Worm (Caenorhabditis elegans) whole organism, L4 larva: ENCODE data around the gene F54B3.1.

Experiments
- F26F4.8 ChIP-seq: fragments of 200-800 bp; sonication (Bioruptor generic); conservative IDR thresholded peaks from 2 replicates; pipeline ENCODE4 v1.3.6; 2022; ENCODE audit warnings: missing genetic modification characterization, missing compliant biosample characterization
- F49E8.2 ChIP-seq: sonication (generic microtip); optimal IDR thresholded peaks from 2 replicates; lab custom pipeline; 2016; ENCODE audit warnings: missing compliant biosample characterization, mild to moderate bottlenecking, missing genetic modification characterization, borderline replicate concordance
- T20F7.1 ChIP-seq: fragments of 200-800 bp; sonication (Bioruptor generic); optimal IDR thresholded peaks from 2 replicates; lab custom pipeline; 2018; ENCODE audit warnings: mild to moderate bottlenecking, missing genetic modification characterization, missing compliant biosample characterization
- Y105C5A.15 ChIP-seq: fragments of 200-800 bp; sonication (Bioruptor generic); IDR thresholded peaks from 2 replicates; pipeline ENCODE4 v1.3.6; 2022; ENCODE audit warnings: missing genetic modification characterization, missing compliant biosample characterization
- Y5F2A.4 ChIP-seq: fragments of 200-800 bp; sonication (Bioruptor generic); optimal IDR thresholded peaks from 2 replicates; lab custom pipeline; 2018; ENCODE audit warnings: mild to moderate bottlenecking, missing genetic modification characterization, missing compliant biosample characterization
- ZK546.5 ChIP-seq, 2 experiments: sonication (generic microtip); optimal IDR thresholded peaks; 2 replicates each; lab custom pipeline; 2017; ENCODE audit warnings: missing biosample characterization in 2 of 2, missing genetic modification characterization in 2 of 2
- ama-1 ChIP-seq: fragments of 150-350 bp; optimal IDR thresholded peaks from 2 replicates; lab custom pipeline; 2014; ENCODE audit warnings: inconsistent platforms, mixed read lengths
- attf-4 ChIP-seq: sonication (generic microtip); optimal IDR thresholded peaks from 3 replicates; lab custom pipeline; 2017; ENCODE audit warnings: missing biosample characterization, missing genetic modification characterization
- ceh-20 ChIP-seq: fragments of 200-800 bp; sonication (Bioruptor generic); IDR thresholded peaks from 2 replicates; pipeline ENCODE4 v1.3.6; 2022; ENCODE audit warnings: missing genetic modification reagents, missing genetic modification characterization, missing compliant biosample characterization
- ceh-62 ChIP-seq: sonication (generic microtip); optimal IDR thresholded peaks from 2 replicates; lab custom pipeline; 2017; ENCODE audit warnings: missing biosample characterization, missing genetic modification characterization
- ces-1 ChIP-seq: fragments of 150-350 bp; sonication (generic microtip); optimal IDR thresholded peaks from 4 replicates; lab custom pipeline; 2014; ENCODE audit warnings: missing biosample characterization, missing genetic modification reagents, missing genetic modification characterization
- cey-2 ChIP-seq: sonication (generic microtip); optimal IDR thresholded peaks from 3 replicates; lab custom pipeline; 2017; ENCODE audit warnings: missing genetic modification characterization, mild to moderate bottlenecking, missing compliant biosample characterization, antibody characterized with exemption, borderline replicate concordance; ENCODE audit not compliant: insufficient read depth
- daf-12 ChIP-seq: fragments of 150-350 bp; optimal IDR thresholded peaks from 2 replicates; lab custom pipeline; 2014; ENCODE audit warnings: missing biosample characterization, missing genetic modification reagents, missing genetic modification characterization
- daf-8 ChIP-seq: fragments of 200-800 bp; sonication (Bioruptor generic); IDR thresholded peaks from 2 replicates; pipeline ENCODE4 v1.3.6; 2022; ENCODE audit warnings: missing genetic modification characterization, missing compliant biosample characterization
- dmd-8 ChIP-seq: fragments of 200-800 bp; sonication (Bioruptor generic); IDR thresholded peaks from 2 replicates; pipeline ENCODE4 v1.3.6; 2022; ENCODE audit warnings: missing genetic modification characterization, missing compliant biosample characterization
- dmd-9 ChIP-seq: fragments of 200-800 bp; sonication (Bioruptor generic); IDR thresholded peaks from 2 replicates; pipeline ENCODE4 v1.3.6; 2022; ENCODE audit warnings: missing genetic modification reagents, missing genetic modification characterization, missing compliant biosample characterization
- dve-1 ChIP-seq: sonication (generic microtip); optimal IDR thresholded peaks from 2 replicates; lab custom pipeline; 2017; ENCODE audit warnings: antibody characterized with exemption, mild to moderate bottlenecking, missing genetic modification characterization, missing compliant biosample characterization; ENCODE audit not compliant: insufficient read depth
- egl-43 ChIP-seq: fragments of 200-800 bp; sonication (Bioruptor generic); IDR thresholded peaks from 2 replicates; pipeline ENCODE4 v1.3.6; 2022; ENCODE audit warnings: missing genetic modification reagents, missing genetic modification characterization, missing compliant biosample characterization
- fkh-10 ChIP-seq: fragments of 150-350 bp; optimal IDR thresholded peaks from 2 replicates; lab custom pipeline; 2014; ENCODE audit warnings: missing biosample characterization, missing genetic modification reagents, missing genetic modification characterization
- gei-8 ChIP-seq: fragments of 200-800 bp; sonication (Bioruptor generic); optimal IDR thresholded peaks from 2 replicates; lab custom pipeline; 2018; ENCODE audit warnings: mild to moderate bottlenecking, missing genetic modification characterization, missing compliant biosample characterization
- hlh-11 ChIP-seq: fragments of 200-800 bp; sonication (Bioruptor generic); optimal IDR thresholded peaks from 2 replicates; lab custom pipeline; 2018; ENCODE audit warnings: mild to moderate bottlenecking, missing genetic modification characterization, missing compliant biosample characterization
- hlh-30 ChIP-seq: sonication (generic microtip); optimal IDR thresholded peaks from 2 replicates; lab custom pipeline; 2017; ENCODE audit warnings: antibody characterized with exemption, mild to moderate bottlenecking, missing genetic modification characterization, missing compliant biosample characterization; ENCODE audit not compliant: insufficient read depth
- hmg-1.1 ChIP-seq: fragments of 200-800 bp; sonication (Bioruptor generic); IDR thresholded peaks from 2 replicates; pipeline ENCODE4 v1.3.6; 2022; ENCODE audit warnings: missing genetic modification reagents, missing genetic modification characterization, missing compliant biosample characterization
- jun-1 ChIP-seq: fragments of 150-350 bp; optimal IDR thresholded peaks from 2 replicates; lab custom pipeline; 2014; ENCODE audit warnings: missing biosample characterization, missing genetic modification reagents, missing genetic modification characterization
- lin-1 ChIP-seq: fragments of 200-800 bp; sonication (Bioruptor generic); IDR thresholded peaks from 2 replicates; pipeline ENCODE4 v1.3.6; 2022; ENCODE audit warnings: missing genetic modification reagents, missing genetic modification characterization, missing compliant biosample characterization
- lin-13 ChIP-seq: fragments of 150-350 bp; optimal IDR thresholded peaks from 2 replicates; lab custom pipeline; 2014; ENCODE audit warnings: missing biosample characterization, missing genetic modification reagents, missing genetic modification characterization
- lin-15B ChIP-seq: fragments of 150-350 bp; sonication (generic microtip); optimal IDR thresholded peaks from 3 replicates; lab custom pipeline; 2014; ENCODE audit warnings: missing biosample characterization, missing genetic modification characterization
- lin-29 ChIP-seq: fragments of 200-800 bp; sonication (Bioruptor generic); IDR thresholded peaks from 2 replicates; pipeline ENCODE4 v1.3.6; 2022; ENCODE audit warnings: missing genetic modification reagents, missing genetic modification characterization, missing compliant biosample characterization
- lsy-2 ChIP-seq, 2 experiments: fragments of 150-350 bp in 1 of 2; sonication (generic microtip) in 1 of 2; optimal IDR thresholded peaks; 2 replicates each; lab custom pipeline; 2014 to 2017; ENCODE audit warnings: missing biosample characterization in 2 of 2, missing genetic modification characterization in 2 of 2
- madf-5 ChIP-seq, 2 experiments: fragments of 200-800 bp; sonication (Bioruptor generic); IDR thresholded peaks; 2 replicates each; pipeline ENCODE4 v1.3.6; 2022; ENCODE audit warnings: missing compliant biosample characterization in 2 of 2, missing genetic modification characterization in 2 of 2
- madf-9 ChIP-seq: fragments of 200-800 bp; sonication (Bioruptor generic); conservative IDR thresholded peaks from 2 replicates; pipeline ENCODE4 v1.3.6; 2022; ENCODE audit warnings: missing genetic modification reagents, missing genetic modification characterization, missing compliant biosample characterization
- mes-2 ChIP-seq: sonication (generic microtip); optimal IDR thresholded peaks from 2 replicates; lab custom pipeline; 2016; ENCODE audit warnings: missing genotype, mild to moderate bottlenecking, missing genetic modification characterization, missing compliant biosample characterization; ENCODE audit not compliant: poor library complexity, severe bottlenecking
- mxl-2 ChIP-seq: fragments of 200-800 bp; sonication (Bioruptor generic); conservative IDR thresholded peaks from 2 replicates; pipeline ENCODE4 v1.3.6; 2022; ENCODE audit warnings: missing genetic modification reagents, missing genetic modification characterization, missing compliant biosample characterization
- nhr-25 ChIP-seq: sonication (generic microtip); optimal IDR thresholded peaks from 2 replicates; lab custom pipeline; 2017; ENCODE audit warnings: missing genetic modification characterization, mild to moderate bottlenecking, missing compliant biosample characterization, antibody characterized with exemption, moderate library complexity, borderline replicate concordance; ENCODE audit not compliant: insufficient read depth
- nhr-28 ChIP-seq: fragments of 150-350 bp; optimal IDR thresholded peaks from 2 replicates; lab custom pipeline; 2014; ENCODE audit warnings: missing biosample characterization, missing genetic modification characterization
- nhr-42 ChIP-seq: fragments of 200-800 bp; sonication (Bioruptor generic); IDR thresholded peaks from 2 replicates; pipeline ENCODE4 v1.3.6; 2022; ENCODE audit warnings: missing genetic modification characterization, missing compliant biosample characterization
- nhr-77 ChIP-seq: fragments of 150-350 bp; optimal IDR thresholded peaks from 2 replicates; lab custom pipeline; 2014; ENCODE audit warnings: missing biosample characterization, missing genetic modification characterization
- php-3 ChIP-seq: fragments of 200-800 bp; sonication (Bioruptor generic); IDR thresholded peaks from 2 replicates; pipeline ENCODE4 v1.3.6; 2022; ENCODE audit warnings: missing genetic modification reagents, missing genetic modification characterization, missing compliant biosample characterization
- rbr-2 ChIP-seq: sonication (generic microtip); optimal IDR thresholded peaks from 2 replicates; lab custom pipeline; 2016; ENCODE audit warnings: missing genotype, missing genetic modification characterization, missing compliant biosample characterization
- saeg-2 ChIP-seq: fragments of 200-800 bp; sonication (Bioruptor generic); IDR thresholded peaks from 2 replicates; pipeline ENCODE4 v1.3.6; 2022; ENCODE audit warnings: missing genetic modification reagents, missing genetic modification characterization, missing compliant biosample characterization
- set-16 ChIP-seq: fragments of 200-800 bp; sonication (Bioruptor generic); IDR thresholded peaks from 2 replicates; pipeline ENCODE4 v1.3.6; 2022; ENCODE audit warnings: missing genetic modification reagents, missing genetic modification characterization, missing compliant biosample characterization
- skn-1 ChIP-seq: fragments of 150-350 bp; optimal IDR thresholded peaks from 2 replicates; lab custom pipeline; 2014; ENCODE audit warnings: missing biosample characterization, missing genetic modification characterization
- snpc-4 ChIP-seq: fragments of 150-350 bp; optimal IDR thresholded peaks from 2 replicates; lab custom pipeline; 2014; ENCODE audit warnings: missing biosample characterization, missing genetic modification characterization
- tra-1 ChIP-seq: fragments of 200-800 bp; sonication (Bioruptor generic); IDR thresholded peaks from 2 replicates; pipeline ENCODE4 v1.3.6; 2022; ENCODE audit warnings: missing genetic modification reagents, missing genetic modification characterization, missing compliant biosample characterization
- unc-39 ChIP-seq: sonication (generic microtip); optimal IDR thresholded peaks from 2 replicates; lab custom pipeline; 2017; ENCODE audit warnings: missing biosample characterization, missing genetic modification characterization
- unc-62 ChIP-seq, 3 experiments: fragments of 150-350 bp in 1 of 3; sonication (generic microtip); optimal IDR thresholded peaks in 2 of 3; peaks in 1 of 3; 1 replicate in 1 of 3; 2 replicates in 2 of 3; lab custom pipeline; 2014 to 2017; ENCODE audit warnings: missing biosample characterization in 3 of 3, missing genetic modification characterization in 3 of 3, missing genetic modification reagents in 3 of 3, missing genotype in 1 of 3
- zag-1 ChIP-seq: fragments of 150-350 bp; optimal IDR thresholded peaks from 2 replicates; lab custom pipeline; 2014; ENCODE audit warnings: missing biosample characterization, missing genetic modification characterization
- zfp-2 ChIP-seq: sonication (generic microtip); optimal IDR thresholded peaks from 2 replicates; lab custom pipeline; 2016; ENCODE audit warnings: mild to moderate bottlenecking, missing genetic modification characterization, missing compliant biosample characterization
- zip-2 ChIP-seq: fragments of 150-350 bp; optimal IDR thresholded peaks from 2 replicates; lab custom pipeline; 2014; ENCODE audit warnings: missing biosample characterization, missing genetic modification characterization
- ztf-7 ChIP-seq: fragments of 150-350 bp; optimal IDR thresholded peaks from 2 replicates; lab custom pipeline; 2014; ENCODE audit warnings: missing biosample characterization, missing genetic modification characterization

Gene F54B3.1

ce11 chrII:10300954-10301353, 49.9 kb downstream of the F54B3.1 start, which contains the start of gene mdt-22 (continued):
- no peak for TF ChIP-seq nhr-77
- no peak for TF ChIP-seq gei-8 (GFP tag; lab: Kevin White, UChicago)
- peak; percentile 27 for TF ChIP-seq nhr-25
- TF ChIP-seq hlh-11 (tag; lab: Kevin White, UChicago): peak; percentile 60
- peak; percentile 49; the same call in 1 of the 2 replicates for TF ChIP-seq lin-1
- TF ChIP-seq madf-5 (GFP tag; IDR thresholded peaks at IDR 0.05; lab: Robert Waterston, UW): no peak
- TF ChIP-seq lin-29 (GFP tag; lab: Robert Waterston, UW): no peak; the same call in 1 of the 2 replicates
- TF ChIP-seq ces-1 (GFP tag; lab: Kevin White, UChicago): no peak
- no peak for TF ChIP-seq skn-1
- peak; percentile 87 for TF ChIP-seq mes-2
- peak; percentile 68 for TF ChIP-seq ceh-20 (GFP tag; lab: Robert Waterston, UW)
- TF ChIP-seq dmd-9 (GFP tag; lab: Robert Waterston, UW): no peak
- TF ChIP-seq F49E8.2: peak; percentile 4
- no peak for TF ChIP-seq dmd-8 (GFP tag; lab: Robert Waterston, UW)
- TF ChIP-seq unc-62 (GFP tag; optimal IDR thresholded peaks at IDR 0.05 in 1 of 2; lab: Kevin White, UChicago): no peak
- no peak for TF ChIP-seq unc-62 (tag; optimal IDR thresholded peaks at IDR 0.05; lab: Kevin White, UChicago)
- peak; percentile 25 for TF ChIP-seq ztf-7
- TF ChIP-seq daf-8 (GFP tag; lab: Robert Waterston, UW): no peak
- peak; percentile 27 for TF ChIP-seq Y5F2A.4
- no peak for TF ChIP-seq madf-9 (GFP tag; lab: Robert Waterston, UW)
- peak; percentile 72 for TF ChIP-seq lin-13 (GFP tag; lab: Kevin White, UChicago)
- no peak for TF ChIP-seq Y105C5A.15 (GFP tag; lab: Robert Waterston, UW)
- TF ChIP-seq snpc-4 (tag; lab: Kevin White, UChicago): no peak
- peak; percentile 58 for TF ChIP-seq T20F7.1 (GFP tag; lab: Kevin White, UChicago)
- TF ChIP-seq set-16: no peak
- no peak for TF ChIP-seq unc-39 (tag; lab: Kevin White, UChicago)
- TF ChIP-seq ama-1: no peak
- TF ChIP-seq lsy-2 (tag; optimal IDR thresholded peaks at IDR 0.05; lab: Kevin White, UChicago): peak in 1 of 2 experiments; percentile 83
- no peak for TF ChIP-seq ZK546.5 (tag; optimal IDR thresholded peaks at IDR 0.05; lab: Kevin White, UChicago)
- 0 out of 2 replicates have a peak, but pooled peaks have one; percentile 57 for TF ChIP-seq nhr-42 (GFP tag; lab: Robert Waterston, UW)
- no peak for TF ChIP-seq php-3 (GFP tag; lab: Robert Waterston, UW)
- no peak for TF ChIP-seq mxl-2 (GFP tag; lab: Robert Waterston, UW)
- TF ChIP-seq egl-43 (GFP tag; lab: Robert Waterston, UW): peak; percentile 64; the same call in 1 of the 2 replicates
- TF ChIP-seq zfp-2 (tag; lab: Kevin White, UChicago): no peak
- no peak for TF ChIP-seq zip-2 (tag; lab: Kevin White, UChicago)
- no peak for TF ChIP-seq lin-15B (tag; lab: Kevin White, UChicago)
- no peak for TF ChIP-seq daf-12
- TF ChIP-seq zag-1 (tag; lab: Kevin White, UChicago): no peak
- no peak for TF ChIP-seq attf-4 (tag; lab: Kevin White, UChicago)
- TF ChIP-seq F26F4.8: no peak
- peak; percentile 60 for TF ChIP-seq dve-1 (tag; lab: Kevin White, UChicago)
- TF ChIP-seq hlh-30 (tag; lab: Kevin White, UChicago): peak; percentile 43
- TF ChIP-seq ceh-62 (tag; lab: Kevin White, UChicago): no peak
- TF ChIP-seq saeg-2 (GFP tag; lab: Robert Waterston, UW): no peak
- peak; percentile 51; the same call in 1 of the 2 replicates for TF ChIP-seq tra-1
- peak; percentile 79 for TF ChIP-seq hmg-1.1 (GFP tag; lab: Robert Waterston, UW)
- TF ChIP-seq fkh-10 (GFP tag; lab: Kevin White, UChicago): peak; percentile 4
- peak; percentile 76 for TF ChIP-seq rbr-2 (tag; lab: Kevin White, UChicago)
- TF ChIP-seq nhr-28 (tag; lab: Kevin White, UChicago): peak; percentile 20
- TF ChIP-seq jun-1 (tag; lab: Kevin White, UChicago): peak; percentile 1
- TF ChIP-seq cey-2: no peak
